Fruit fly (Drosophila melanogaster): ENCODE measurements around the gene Sys1.
A peak's percentile ranks its signal among the peaks of the same experiment; 100 is the strongest.

DNA sequence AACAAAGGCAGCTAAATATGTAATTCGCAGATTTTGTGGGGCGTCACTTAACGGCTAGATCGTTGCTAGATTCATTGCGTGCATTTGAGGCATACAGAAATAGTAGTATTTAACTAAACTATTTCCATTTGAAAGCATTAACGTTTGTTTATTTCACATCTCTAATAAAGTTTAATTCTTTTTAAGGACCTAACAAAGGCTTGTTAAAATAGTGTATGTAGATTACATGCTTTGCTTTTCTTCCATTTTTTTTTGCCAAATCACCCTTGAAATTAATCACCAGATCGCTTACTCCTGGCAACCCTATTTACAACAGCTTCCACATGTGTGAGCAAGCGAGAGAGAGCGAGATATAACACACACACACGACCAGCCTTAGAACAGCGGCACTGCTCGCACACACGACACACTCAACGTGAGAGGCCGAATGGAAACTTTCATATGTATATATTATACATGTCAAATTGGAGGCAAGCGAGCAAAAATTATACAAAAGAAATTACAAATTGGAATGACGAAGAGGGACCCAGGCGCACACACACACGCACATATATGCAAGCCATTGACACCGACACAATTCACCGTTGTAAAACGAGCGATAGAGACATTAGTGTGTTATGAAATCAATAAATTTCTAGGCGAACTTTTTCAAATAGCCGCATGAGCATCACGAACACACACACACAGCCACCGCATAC lies 6.7 kb downstream of the Sys1 start:
- TF ChIP-seq ey (GFP tag; optimal IDR thresholded peaks at IDR 0.05) (peak; percentile 65), lola (GFP tag; optimal IDR thresholded peaks at IDR 0.05) (no peak), sv (GFP tag; optimal IDR thresholded peaks at IDR 0.05) (no peak), pan (optimal IDR thresholded peaks at IDR 0.05) (no peak), h (GFP tag; optimal IDR thresholded peaks at IDR 0.05) (peak; percentile 74), dl (GFP tag; optimal IDR thresholded peaks at IDR 0.05; ENCODE audit: insufficient read depth in 1 of 2, partially characterized antibody in 2 of 2) (peak in 1 of 2 experiments; percentile 12), psq (GFP tag; optimal IDR thresholded peaks at IDR 0.05) (peak; percentile 54), CrebA (GFP tag; optimal IDR thresholded peaks at IDR 0.05; ENCODE audit: borderline replicate concordance) (no peak), OdsH (GFP tag; optimal IDR thresholded peaks at IDR 0.05) (peak; percentile 48), tai (GFP tag; optimal IDR thresholded peaks at IDR 0.05) (no peak), Jra (GFP tag; optimal IDR thresholded peaks at IDR 0.05) (peak; percentile 36), Mio (GFP tag; optimal IDR thresholded peaks at IDR 0.05) (no peak), HLH106 (tag; optimal IDR thresholded peaks at IDR 0.05) (peak; percentile 49)
